Worm (Caenorhabditis elegans): ENCODE data around the gene C50B6.7.
A peak's percentile ranks its signal among the peaks of the same experiment; 100 is the strongest.

The C50B6.7 gene

DNA sequence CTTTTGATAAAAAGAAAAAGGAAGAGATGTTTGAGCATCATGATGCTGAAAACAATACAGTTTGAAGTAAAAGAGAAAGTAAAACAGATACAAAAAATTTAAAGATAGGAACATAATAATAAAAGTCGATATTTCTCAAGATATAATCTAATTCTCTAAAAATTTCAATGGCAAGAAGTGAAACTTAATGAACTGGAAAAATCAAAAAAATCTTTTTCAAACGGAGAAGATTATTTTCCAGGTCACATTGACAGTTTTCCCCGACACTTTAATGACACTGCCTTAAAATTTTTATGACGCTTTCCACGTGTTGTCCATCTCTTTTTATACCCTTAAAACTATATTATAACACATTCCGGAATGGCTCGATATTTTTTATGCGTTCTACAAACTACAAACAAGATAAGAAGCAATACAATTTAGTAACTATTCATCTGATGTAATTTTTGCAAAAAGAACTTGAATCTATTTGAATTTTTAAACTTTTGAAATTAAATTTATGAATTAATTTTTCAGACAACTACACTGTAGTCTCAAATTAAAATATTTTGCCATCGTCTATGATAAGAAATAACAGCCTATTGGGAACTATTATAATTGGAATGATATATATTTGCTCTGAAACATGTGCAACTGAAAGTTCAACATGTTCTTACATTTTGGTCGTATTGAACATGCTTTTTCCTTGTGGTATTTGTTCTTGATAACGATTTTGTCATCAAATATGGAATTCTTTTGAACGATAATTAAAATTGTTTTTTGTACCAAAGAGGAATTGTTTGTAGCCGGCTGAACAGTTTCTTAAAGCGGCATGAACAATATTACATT is at the start of gene C50B6.7:
C50B6.7 (minus strand) TSS at position 51 of the 828 bp plus-strand sequence.
- no peak for TF ChIP-seq dpl-1 (GFP tag; optimal IDR thresholded peaks at IDR 0.05)
- TF ChIP-seq elt-2 (tag; optimal IDR thresholded peaks at IDR 0.05) = peak; percentile 17

DNA sequence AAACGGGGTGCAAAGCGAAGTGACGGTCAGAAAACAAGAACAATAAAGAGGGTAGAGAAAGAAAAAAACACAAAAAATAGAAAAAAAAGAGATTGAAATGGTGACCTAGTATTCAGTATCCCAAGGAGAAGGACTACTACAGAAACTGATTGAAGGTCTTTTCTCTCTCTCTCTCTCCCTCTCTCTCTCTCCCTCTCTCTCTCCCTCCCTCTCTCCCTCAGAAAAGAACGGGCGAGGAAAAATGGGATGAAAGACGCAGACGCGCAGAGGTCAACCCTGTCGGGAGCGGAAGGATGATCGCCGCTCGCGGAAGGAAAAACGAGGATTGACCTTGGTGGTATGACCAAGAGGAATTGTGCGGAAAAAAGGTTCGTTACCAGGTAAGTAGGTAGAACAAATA is 49.7 kb upstream of the C50B6.7 start:
- peak; percentile 82 for TF ChIP-seq blmp-1 (tag; optimal IDR thresholded peaks at IDR 0.05)
- TF ChIP-seq nhr-20 (tag; optimal IDR thresholded peaks at IDR 0.05) = peak; percentile 46
- no peak for TF ChIP-seq nhr-19 (GFP tag; conservative IDR thresholded peaks at IDR 0.05)
- peak in 2 of 3 experiments; percentile 13 to 26 for TF ChIP-seq ceh-82 (tag; optimal IDR thresholded peaks at IDR 0.05)
- TF ChIP-seq mep-1 (tag; optimal IDR thresholded peaks at IDR 0.05) = peak; percentile 61
- TF ChIP-seq nhr-47 (tag; optimal IDR thresholded peaks at IDR 0.05) = peak; percentile 18
- TF ChIP-seq sox-4 (tag; optimal IDR thresholded peaks at IDR 0.05) = no peak
- TF ChIP-seq hlh-4 (tag; optimal IDR thresholded peaks at IDR 0.05) = no peak
- TF ChIP-seq snu-23 (GFP tag; optimal IDR thresholded peaks at IDR 0.05) = peak; percentile 31
- TF ChIP-seq pag-3 (tag; optimal IDR thresholded peaks at IDR 0.05; ENCODE audit: borderline replicate concordance, insufficient read depth) = no peak
- peak; percentile 31 to 61 for TF ChIP-seq lsy-2 (tag; optimal IDR thresholded peaks at IDR 0.05)
- TF ChIP-seq lin-13 (GFP tag; optimal IDR thresholded peaks at IDR 0.05) = peak; percentile 14
- peak in 1 of 3 experiments; percentile 34 for TF ChIP-seq dpl-1 (GFP tag; optimal IDR thresholded peaks at IDR 0.05)
- TF ChIP-seq lin-15B (tag; optimal IDR thresholded peaks at IDR 0.05) = no peak
- no peak for TF ChIP-seq ama-1 (optimal IDR thresholded peaks at IDR 0.05)
- TF ChIP-seq nhr-76 (tag; optimal IDR thresholded peaks at IDR 0.05) = no peak
- TF ChIP-seq swsn-7 (tag; optimal IDR thresholded peaks at IDR 0.05) = no peak
- peak; percentile 97 for TF ChIP-seq nhr-85 (tag)
- no peak for TF ChIP-seq unc-98 (GFP tag; IDR thresholded peaks at IDR 0.05)
- TF ChIP-seq rnt-1 (tag; optimal IDR thresholded peaks at IDR 0.05) = peak; percentile 48
- TF ChIP-seq elt-3 (tag; optimal IDR thresholded peaks at IDR 0.05) = no peak
- TF ChIP-seq ceh-90 (tag; optimal IDR thresholded peaks at IDR 0.05) = no peak
- no peak for TF ChIP-seq unc-30 (tag; optimal IDR thresholded peaks at IDR 0.05)
- peak; percentile 56 for TF ChIP-seq nhr-71 (tag; optimal IDR thresholded peaks at IDR 0.05)
- TF ChIP-seq nhr-90 (tag; optimal IDR thresholded peaks at IDR 0.05; ENCODE audit: poor library complexity) = peak; percentile 45
- TF ChIP-seq lin-14 (GFP tag; optimal IDR thresholded peaks at IDR 0.05) = peak; percentile 84
- peak; percentile 94 for TF ChIP-seq grh-1 (GFP tag; IDR thresholded peaks at IDR 0.05)
- TF ChIP-seq pqm-1 (tag; optimal IDR thresholded peaks at IDR 0.05) = no peak
- no peak for TF ChIP-seq fkh-8 (tag; optimal IDR thresholded peaks at IDR 0.05)
- no peak for TF ChIP-seq unc-86 (tag; optimal IDR thresholded peaks at IDR 0.05)
- TF ChIP-seq efl-1 (optimal IDR thresholded peaks at IDR 0.05) = peak; percentile 19 to 32
- peak in 1 of 2 experiments; percentile 50 for TF ChIP-seq efl-1 (GFP tag; optimal IDR thresholded peaks at IDR 0.05 in 1 of 2)
- TF ChIP-seq C16A3.4 (tag; optimal IDR thresholded peaks at IDR 0.05) = peak; percentile 23
- TF ChIP-seq ztf-4 (tag; optimal IDR thresholded peaks at IDR 0.05) = peak; percentile 42
- peak; percentile 17 to 24 for TF ChIP-seq lin-35 (GFP tag; optimal IDR thresholded peaks at IDR 0.05)
- no peak for TF ChIP-seq sptf-1 (tag; optimal IDR thresholded peaks at IDR 0.05)
- no peak for TF ChIP-seq C34B4.2 (tag; optimal IDR thresholded peaks at IDR 0.05)

DNA sequence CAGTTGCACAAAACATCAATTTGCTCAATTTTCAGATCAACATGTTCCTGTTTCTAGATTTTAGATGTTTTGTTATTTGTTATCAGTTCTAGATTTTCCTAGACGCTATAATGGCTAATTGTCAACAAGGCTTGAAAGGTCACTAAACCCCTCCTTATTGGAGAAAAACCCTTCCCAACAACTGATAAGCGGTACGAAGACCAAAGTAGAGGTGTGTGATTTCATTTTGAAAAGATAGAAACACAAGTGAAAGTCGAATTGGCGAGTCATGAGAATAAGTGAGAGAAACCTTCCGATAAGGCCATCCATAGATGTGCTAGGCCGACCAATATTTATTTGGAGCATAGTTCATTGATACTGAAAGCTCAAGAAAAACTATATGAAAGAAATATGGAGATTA is 48.9 kb upstream of the C50B6.7 start:
- TF ChIP-seq fkh-8 (tag; optimal IDR thresholded peaks at IDR 0.05) (no peak), grh-1 (GFP tag; IDR thresholded peaks at IDR 0.05) (no peak; the same call in 1 of the 2 replicates), unc-98 (GFP tag; IDR thresholded peaks at IDR 0.05) (no peak), elt-3 (tag; optimal IDR thresholded peaks at IDR 0.05) (peak in 4 of 6 experiments; percentile 18 to 68 (median 58)), pax-3 (tag; optimal IDR thresholded peaks at IDR 0.05) (peak; percentile 20), fos-1 (tag; optimal IDR thresholded peaks at IDR 0.05) (no peak), lin-15B (tag; optimal IDR thresholded peaks at IDR 0.05) (no peak), egl-13 (tag; optimal IDR thresholded peaks at IDR 0.05) (no peak), nhr-12 (tag; optimal IDR thresholded peaks at IDR 0.05) (no peak), ceh-8 (GFP tag; optimal IDR thresholded peaks at IDR 0.05) (no peak), pag-3 (tag; optimal IDR thresholded peaks at IDR 0.05; ENCODE audit: borderline replicate concordance, insufficient read depth) (no peak), mef-2 (tag; optimal IDR thresholded peaks at IDR 0.05) (no peak), nhr-90 (tag; optimal IDR thresholded peaks at IDR 0.05; ENCODE audit: poor library complexity) (peak; percentile 52), aha-1 (tag; optimal IDR thresholded peaks at IDR 0.05) (no peak), elt-2 (tag; optimal IDR thresholded peaks at IDR 0.05) (peak; percentile 94), unc-30 (tag; optimal IDR thresholded peaks at IDR 0.05) (no peak), nhr-85 (tag) (peak; percentile 72), skn-1 (tag; optimal IDR thresholded peaks at IDR 0.05) (no peak), swsn-7 (tag; optimal IDR thresholded peaks at IDR 0.05) (no peak), nhr-84 (tag; optimal IDR thresholded peaks at IDR 0.05) (no peak), ets-5 (GFP tag; IDR thresholded peaks at IDR 0.05) (no peak), F16B12.6 (tag; optimal IDR thresholded peaks at IDR 0.05) (no peak)
